Fruit fly (Drosophila melanogaster): Measurements from ENCODE around the gene Acp95EF.

Acp95EF gene

dm6 chr3R:24188619-24189018, 40.2 kb upstream of the Acp95EF start, which contains the start of gene CG5515 (continued):
- peak; percentile 74 for TF ChIP-seq sug (tag; optimal IDR thresholded peaks at IDR 0.05)
- no peak for TF ChIP-seq CG6765 (GFP tag; optimal IDR thresholded peaks at IDR 0.05)
- peak; percentile 27; the same call in 1 of the 2 replicates for TF ChIP-seq CG17612 (GFP tag; IDR thresholded peaks at IDR 0.05)
- TF ChIP-seq C15 (GFP tag; IDR thresholded peaks at IDR 0.05) = no peak
- no peak for TF ChIP-seq slou (GFP tag; optimal IDR thresholded peaks at IDR 0.05)
- peak; percentile 59 for TF ChIP-seq CG4820 (GFP tag; optimal IDR thresholded peaks at IDR 0.05)
- TF ChIP-seq CG9817 (tag; optimal IDR thresholded peaks at IDR 0.05) = peak; percentile 82
- peak; percentile 64; the same call in 2 of the 3 replicates for TF ChIP-seq CG11560 (tag; IDR thresholded peaks at IDR 0.05)
- TF ChIP-seq CG17802 (tag; optimal IDR thresholded peaks at IDR 0.05) = peak; percentile 59
- peak; percentile 80 for TF ChIP-seq CG7786 (GFP tag; optimal IDR thresholded peaks at IDR 0.05)
- TF ChIP-seq CG3838 (GFP tag; optimal IDR thresholded peaks at IDR 0.05) = no peak
- TF ChIP-seq oc (tag; optimal IDR thresholded peaks at IDR 0.05) = peak; percentile 43
- TF ChIP-seq Side (GFP tag; optimal IDR thresholded peaks at IDR 0.05) = peak; percentile 62
- peak; percentile 81; the same call in 2 of the 3 replicates for TF ChIP-seq zfh1 (GFP tag; IDR thresholded peaks at IDR 0.05)
- no peak for TF ChIP-seq BtbVII (GFP tag; optimal IDR thresholded peaks at IDR 0.05)
- peak; percentile 58; the same call in 1 of the 3 replicates for TF ChIP-seq Doc3 (GFP tag; IDR thresholded peaks at IDR 0.05; ENCODE audit: partially characterized antibody)
- TF ChIP-seq sr (GFP tag; IDR thresholded peaks at IDR 0.05) = peak; percentile 45; the same call in 1 of the 3 replicates
- TF ChIP-seq TFAM (GFP tag; optimal IDR thresholded peaks at IDR 0.05) = no peak
- no peak for TF ChIP-seq grn (GFP tag; optimal IDR thresholded peaks at IDR 0.05)
- no peak; the same call in 2 of the 3 replicates for TF ChIP-seq zen2 (GFP tag; IDR thresholded peaks at IDR 0.05; ENCODE audit: partially characterized antibody)
- no peak for TF ChIP-seq sima (GFP tag; optimal IDR thresholded peaks at IDR 0.05)
- peak; percentile 26 for TF ChIP-seq psq (GFP tag; optimal IDR thresholded peaks at IDR 0.05)
- TF ChIP-seq ab (GFP tag; optimal IDR thresholded peaks at IDR 0.05) = peak; percentile 33
- no peak for TF ChIP-seq btn (GFP tag; optimal IDR thresholded peaks at IDR 0.05)
- TF ChIP-seq pfk (GFP tag; optimal IDR thresholded peaks at IDR 0.05) = no peak
- TF ChIP-seq ATbp (GFP tag; optimal IDR thresholded peaks at IDR 0.05) = no peak
- TF ChIP-seq Ravus (GFP tag; IDR thresholded peaks at IDR 0.05) = peak; percentile 4; the same call in 1 of the 2 replicates
- no peak for TF ChIP-seq CG10462 (GFP tag; optimal IDR thresholded peaks at IDR 0.05)
- TF ChIP-seq CG13894 (tag; optimal IDR thresholded peaks at IDR 0.05) = no peak
- peak; percentile 12 for TF ChIP-seq D19B (GFP tag; optimal IDR thresholded peaks at IDR 0.05)
- TF ChIP-seq fd96Cb (tag; optimal IDR thresholded peaks at IDR 0.05) = peak; percentile 49
- peak; percentile 66 for TF ChIP-seq CG18011 (GFP tag; optimal IDR thresholded peaks at IDR 0.05)
- peak; percentile 50 for TF ChIP-seq ap (GFP tag; IDR thresholded peaks at IDR 0.05)
- TF ChIP-seq Usf (GFP tag; optimal IDR thresholded peaks at IDR 0.05) = peak; percentile 5
- peak; percentile 83 for TF ChIP-seq CG15696 (tag; optimal IDR thresholded peaks at IDR 0.05)
- TF ChIP-seq Antp (GFP tag; optimal IDR thresholded peaks at IDR 0.05) = peak; percentile 63
- peak; percentile 61 for TF ChIP-seq NC2β (GFP tag; optimal IDR thresholded peaks at IDR 0.05)
- TF ChIP-seq bsh (GFP tag; optimal IDR thresholded peaks at IDR 0.05) = peak in 1 of 2 experiments; percentile 68
- TF ChIP-seq Kr (GFP tag; optimal IDR thresholded peaks at IDR 0.05) = no peak
- TF ChIP-seq bowl (GFP tag; IDR thresholded peaks at IDR 0.05) = peak; percentile 44; the same call in 1 of the 2 replicates
- TF ChIP-seq knrl (GFP tag; IDR thresholded peaks at IDR 0.05; ENCODE audit: partially characterized antibody) = peak; percentile 89
- TF ChIP-seq CG17186 (GFP tag; optimal IDR thresholded peaks at IDR 0.05) = no peak
- TF ChIP-seq Abd-B (GFP tag; optimal IDR thresholded peaks at IDR 0.05) = peak; percentile 72
- TF ChIP-seq CG9727 (GFP tag; optimal IDR thresholded peaks at IDR 0.05) = peak; percentile 71
- TF ChIP-seq CG4360 (GFP tag; IDR thresholded peaks at IDR 0.05) = no peak
- peak; percentile 69 for TF ChIP-seq Chrac-16 (GFP tag; optimal IDR thresholded peaks at IDR 0.05)
- TF ChIP-seq Atf3 (GFP tag; optimal IDR thresholded peaks at IDR 0.05) = peak; percentile 70
- peak; percentile 77 for TF ChIP-seq Bgb (GFP tag; IDR thresholded peaks at IDR 0.05; ENCODE audit: partially characterized antibody)
- TF ChIP-seq sim (GFP tag; IDR thresholded peaks at IDR 0.05) = no peak
- no peak for TF ChIP-seq abd-A (tag; optimal IDR thresholded peaks at IDR 0.05)
- TF ChIP-seq ase (GFP tag; IDR thresholded peaks at IDR 0.05) = peak; percentile 83

Data from whole organism, embryonic.